Fruit fly (Drosophila melanogaster): ENCODE data around the gene CG2926.

DNA sequence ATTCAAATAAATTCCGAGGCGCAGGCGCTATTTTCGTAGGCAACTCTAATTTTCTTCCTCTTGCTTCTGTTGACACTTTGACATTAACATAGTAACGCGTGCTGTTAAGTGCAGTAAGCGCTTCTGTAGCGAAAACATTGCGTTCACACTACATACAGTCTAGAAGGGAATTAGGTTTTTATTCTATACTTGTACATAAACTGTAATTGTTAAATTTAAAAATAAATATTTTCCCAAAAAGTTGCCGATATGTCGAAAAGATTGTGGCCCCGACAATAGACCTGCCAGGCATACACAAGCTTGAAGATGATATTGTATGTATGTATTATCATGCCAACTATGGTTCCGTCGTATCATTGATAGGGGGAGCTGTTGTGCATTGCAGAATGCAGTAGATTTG lies 18.3 kb upstream of the CG2926 start, which contains the start of gene asl:
- TF ChIP-seq Myc (optimal IDR thresholded peaks at IDR 0.05) (no peak), insv (optimal IDR thresholded peaks at IDR 0.05) (no peak), psq (optimal IDR thresholded peaks at IDR 0.05) (no peak), h (optimal IDR thresholded peaks at IDR 0.05) (no peak), Sin3A (optimal IDR thresholded peaks at IDR 0.05) (no peak)
